Fruit fly (Drosophila melanogaster): ENCODE measurements around the gene CG14711.
A peak's percentile ranks its signal among the peaks of the same experiment; 100 is the strongest.

The CG14711 gene

dm6 chr3R:11655873-11656374 lies 32.8 kb downstream of the CG14711 start, which contains the start of gene CG42327 (continued):
- TF ChIP-seq CG31388 (GFP tag; optimal IDR thresholded peaks at IDR 0.05) = peak; percentile 76
- peak; percentile 89 for TF ChIP-seq CG8765 (GFP tag; IDR thresholded peaks at IDR 0.05)
- peak; percentile 66 for TF ChIP-seq nerfin-2 (GFP tag; IDR thresholded peaks at IDR 0.05; ENCODE audit: partially characterized antibody)
- TF ChIP-seq zfh2 (GFP tag; optimal IDR thresholded peaks at IDR 0.05) = peak; percentile 20
- peak; percentile 73 for TF ChIP-seq CG4328 (GFP tag; optimal IDR thresholded peaks at IDR 0.05)
- peak; percentile 78 for TF ChIP-seq CG17186 (GFP tag; optimal IDR thresholded peaks at IDR 0.05)
- TF ChIP-seq CG15479 (GFP tag; optimal IDR thresholded peaks at IDR 0.05) = peak; percentile 63
- peak; percentile 98 for TF ChIP-seq Xrp1 (GFP tag; IDR thresholded peaks at IDR 0.05)
- TF ChIP-seq CG11247 (GFP tag; IDR thresholded peaks at IDR 0.05) = peak; percentile 91
- peak; percentile 95 for TF ChIP-seq CG9727 (GFP tag; optimal IDR thresholded peaks at IDR 0.05)
- peak; percentile 97 for TF ChIP-seq otp (GFP tag; IDR thresholded peaks at IDR 0.05)
- no peak for TF ChIP-seq mld (GFP tag; IDR thresholded peaks at IDR 0.05; ENCODE audit: partially characterized antibody)
- TF ChIP-seq CG12299 (tag; optimal IDR thresholded peaks at IDR 0.05) = peak; percentile 91
- TF ChIP-seq Mrtf (GFP tag; IDR thresholded peaks at IDR 0.05) = peak; percentile 86
- TF ChIP-seq CG13424 (tag; optimal IDR thresholded peaks at IDR 0.05) = peak; percentile 94
- peak; percentile 73 for TF ChIP-seq fd102C (GFP tag; optimal IDR thresholded peaks at IDR 0.05)
- peak; percentile 54 for TF ChIP-seq maf-S (GFP tag; optimal IDR thresholded peaks at IDR 0.05)
- TF ChIP-seq E2f2 (GFP tag; IDR thresholded peaks at IDR 0.05) = peak; percentile 82
- peak; percentile 54 for TF ChIP-seq CG31365 (tag; optimal IDR thresholded peaks at IDR 0.05)
- TF ChIP-seq Sin3A (optimal IDR thresholded peaks at IDR 0.05) = no peak
- TF ChIP-seq peb (GFP tag; IDR thresholded peaks at IDR 0.05) = peak; percentile 93
- peak; percentile 60 for TF ChIP-seq wek (GFP tag; optimal IDR thresholded peaks at IDR 0.05)
- TF ChIP-seq Myb (GFP tag; optimal IDR thresholded peaks at IDR 0.05) = peak; percentile 45
- peak; percentile 59 for TF ChIP-seq CG13287 (GFP tag; IDR thresholded peaks at IDR 0.05; ENCODE audit: partially characterized antibody)
- TF ChIP-seq h (optimal IDR thresholded peaks at IDR 0.05) = no peak
- TF ChIP-seq CG6689 (GFP tag; IDR thresholded peaks at IDR 0.05) = peak; percentile 96
- peak; percentile 95 for TF ChIP-seq CG11695 (GFP tag; IDR thresholded peaks at IDR 0.05)
- peak; percentile 87 for TF ChIP-seq CG3847 (GFP tag; IDR thresholded peaks at IDR 0.05)
- peak; percentile 99 for TF ChIP-seq ci (GFP tag; IDR thresholded peaks at IDR 0.05)
- peak; percentile 93 for TF ChIP-seq BtbVII (GFP tag; optimal IDR thresholded peaks at IDR 0.05)
- TF ChIP-seq ewg (GFP tag; optimal IDR thresholded peaks at IDR 0.05) = peak; percentile 98
- peak; percentile 83 for TF ChIP-seq bowl (GFP tag; IDR thresholded peaks at IDR 0.05)
- TF ChIP-seq wdn (GFP tag; IDR thresholded peaks at IDR 0.05) = peak; percentile 91
- peak; percentile 64 for TF ChIP-seq sna (GFP tag; IDR thresholded peaks at IDR 0.05; ENCODE audit: partially characterized antibody)
- peak; percentile 1 for TF ChIP-seq Sry-δ (GFP tag; optimal IDR thresholded peaks at IDR 0.05)
- peak; percentile 94 for TF ChIP-seq salm (tag; optimal IDR thresholded peaks at IDR 0.05)
- TF ChIP-seq rib (GFP tag; IDR thresholded peaks at IDR 0.05) = peak; percentile 66; the same call in 1 of the 2 replicates
- TF ChIP-seq bab2 (GFP tag; optimal IDR thresholded peaks at IDR 0.05) = peak; percentile 80
- peak; percentile 91 for TF ChIP-seq gce (GFP tag; IDR thresholded peaks at IDR 0.05)
- TF ChIP-seq CG13296 (GFP tag; optimal IDR thresholded peaks at IDR 0.05) = peak; percentile 87
- TF ChIP-seq pros (GFP tag; optimal IDR thresholded peaks at IDR 0.05) = no peak
- peak; percentile 73 to 89 for TF ChIP-seq chif (GFP tag; optimal IDR thresholded peaks at IDR 0.05)
- peak; percentile 82 for TF ChIP-seq CG2116 (GFP tag; optimal IDR thresholded peaks at IDR 0.05)
- TF ChIP-seq Abd-B (GFP tag; optimal IDR thresholded peaks at IDR 0.05) = peak; percentile 86
- peak; percentile 16; the same call in 1 of the 2 replicates for TF ChIP-seq inv (GFP tag; IDR thresholded peaks at IDR 0.05; ENCODE audit: partially characterized antibody)
- no peak for TF ChIP-seq hbn (GFP tag; IDR thresholded peaks at IDR 0.05; ENCODE audit: partially characterized antibody)
- TF ChIP-seq pnt (GFP tag; optimal IDR thresholded peaks at IDR 0.05) = peak; percentile 77
- peak; percentile 72 for TF ChIP-seq twi (tag; optimal IDR thresholded peaks at IDR 0.05)
- peak; percentile 94 for TF ChIP-seq Rx (GFP tag; IDR thresholded peaks at IDR 0.05)
- peak; percentile 84 for TF ChIP-seq ro (GFP tag; IDR thresholded peaks at IDR 0.05)
- TF ChIP-seq exex (tag; optimal IDR thresholded peaks at IDR 0.05) = peak; percentile 33

Measured in whole organism, embryonic.